Worm (Caenorhabditis elegans): Measurements from ENCODE around the gene F29B9.7.

F29B9.7 gene

ce11 chrIV:4649460-4649859, at the start of gene F29B9.7:
F29B9.7 (plus strand) TSS chrIV:4649760.
- TF ChIP-seq tra-4 (tag; optimal IDR thresholded peaks at IDR 0.05) (no peak), tbx-11 (GFP tag; IDR thresholded peaks at IDR 0.05) (no peak)

DNA sequence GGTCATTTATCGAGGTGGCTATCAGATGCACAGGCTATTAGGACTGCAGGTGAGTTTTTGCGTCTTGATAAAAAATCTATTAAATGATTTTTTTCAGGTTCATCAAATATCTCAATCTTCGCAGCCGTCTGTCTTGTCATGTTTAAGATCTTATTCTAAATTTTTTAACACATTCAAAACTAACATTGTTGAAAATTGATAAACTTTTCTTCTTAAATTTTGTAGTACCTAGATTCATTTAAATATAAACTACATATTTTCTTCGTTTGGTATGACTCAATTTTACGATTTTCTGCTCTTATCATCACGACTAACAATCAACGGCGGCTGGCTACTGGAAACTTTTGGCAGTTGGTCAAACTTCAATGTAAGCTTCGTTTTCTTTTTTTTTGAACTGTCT, 47.0 kb upstream of the F29B9.7 start, which contains the start of gene F19C7.4:
Gene F19C7.4 (plus strand): TSS at position 301 of the 400 bp plus-strand sequence.
- TF ChIP-seq hmbx-1 (tag; optimal IDR thresholded peaks at IDR 0.05) (no peak), sea-1 (GFP tag; conservative IDR thresholded peaks at IDR 0.05) (no peak), ceh-36 (tag; optimal IDR thresholded peaks at IDR 0.05) (no peak), ets-7 (tag; optimal IDR thresholded peaks at IDR 0.05) (no peak), F13C5.2 (tag; optimal IDR thresholded peaks at IDR 0.05) (no peak), pes-1 (GFP tag; IDR thresholded peaks at IDR 0.05) (no peak), hnd-1 (tag; optimal IDR thresholded peaks at IDR 0.05) (no peak), ceh-13 (GFP tag; optimal IDR thresholded peaks at IDR 0.05) (no peak), tra-4 (tag; optimal IDR thresholded peaks at IDR 0.05) (no peak), B0310.2 (tag; optimal IDR thresholded peaks at IDR 0.05) (no peak), scrt-1 (GFP tag; IDR thresholded peaks at IDR 0.05) (no peak), hmg-4 (GFP tag; optimal IDR thresholded peaks at IDR 0.05) (no peak), tbx-37 (GFP tag; conservative IDR thresholded peaks at IDR 0.05) (no peak), flt-1 (GFP tag; IDR thresholded peaks at IDR 0.05) (no peak)

- TF ChIP-seq tbx-37 (GFP tag; conservative IDR thresholded peaks at IDR 0.05) (no peak), ceh-36 (tag; optimal IDR thresholded peaks at IDR 0.05) (no peak)
Observed at ce11 chrIV:4605608-4606007, 44.0 kb upstream of the F29B9.7 start, which contains the start of gene nspg-10. nspg-10 (plus strand) TSS chrIV:4605786.

DNA sequence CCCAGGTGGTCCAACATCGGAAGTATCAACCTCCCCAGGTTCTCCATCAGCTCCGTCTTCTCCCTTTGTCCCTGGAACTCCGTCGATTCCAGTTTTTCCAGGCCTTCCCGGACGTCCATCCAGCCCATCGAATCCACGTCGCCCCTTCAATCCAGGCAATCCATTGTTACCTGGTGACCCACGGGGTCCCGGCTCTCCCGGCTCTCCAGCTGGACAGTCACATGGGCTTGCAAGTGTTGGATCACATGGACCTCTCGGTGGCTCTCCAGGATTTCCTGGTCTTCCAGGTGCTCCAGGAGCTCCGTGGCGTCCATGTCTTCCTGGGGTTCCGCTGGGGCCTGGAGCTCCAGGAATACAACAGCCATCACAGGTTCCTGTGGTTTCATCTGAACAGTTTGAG, 40.9 kb upstream of the F29B9.7 start:
- no peak for TF ChIP-seq ceh-13 (GFP tag; optimal IDR thresholded peaks at IDR 0.05)
- TF ChIP-seq F13C5.2 (tag; optimal IDR thresholded peaks at IDR 0.05): no peak
- TF ChIP-seq hmbx-1 (tag; optimal IDR thresholded peaks at IDR 0.05): no peak
- no peak for TF ChIP-seq ets-7 (tag; optimal IDR thresholded peaks at IDR 0.05)
- TF ChIP-seq aly-1 (tag; optimal IDR thresholded peaks at IDR 0.05): no peak
- TF ChIP-seq B0310.2 (tag; optimal IDR thresholded peaks at IDR 0.05): no peak
- no peak for TF ChIP-seq ceh-36 (tag; optimal IDR thresholded peaks at IDR 0.05)
- no peak for TF ChIP-seq sea-1 (GFP tag; conservative IDR thresholded peaks at IDR 0.05)
- TF ChIP-seq hmg-4 (GFP tag; optimal IDR thresholded peaks at IDR 0.05): no peak
- TF ChIP-seq pes-1 (GFP tag; IDR thresholded peaks at IDR 0.05): no peak
- no peak for TF ChIP-seq hnd-1 (tag; optimal IDR thresholded peaks at IDR 0.05)
- no peak for TF ChIP-seq tbx-37 (GFP tag; conservative IDR thresholded peaks at IDR 0.05)
- TF ChIP-seq scrt-1 (GFP tag; IDR thresholded peaks at IDR 0.05): no peak
- no peak for TF ChIP-seq tbx-11 (GFP tag; IDR thresholded peaks at IDR 0.05)

ce11 chrIV:4609568-4609967, 40.0 kb upstream of the F29B9.7 start, which contains the start of gene col-110:
col-110 (minus strand) TSS chrIV:4609668.
- TF ChIP-seq ceh-36 (tag; optimal IDR thresholded peaks at IDR 0.05) (no peak), scrt-1 (GFP tag; IDR thresholded peaks at IDR 0.05) (no peak), hmg-4 (GFP tag; optimal IDR thresholded peaks at IDR 0.05) (no peak), tra-4 (tag; optimal IDR thresholded peaks at IDR 0.05) (no peak), sea-1 (GFP tag; conservative IDR thresholded peaks at IDR 0.05) (no peak), tbx-37 (GFP tag; conservative IDR thresholded peaks at IDR 0.05) (no peak)

DNA sequence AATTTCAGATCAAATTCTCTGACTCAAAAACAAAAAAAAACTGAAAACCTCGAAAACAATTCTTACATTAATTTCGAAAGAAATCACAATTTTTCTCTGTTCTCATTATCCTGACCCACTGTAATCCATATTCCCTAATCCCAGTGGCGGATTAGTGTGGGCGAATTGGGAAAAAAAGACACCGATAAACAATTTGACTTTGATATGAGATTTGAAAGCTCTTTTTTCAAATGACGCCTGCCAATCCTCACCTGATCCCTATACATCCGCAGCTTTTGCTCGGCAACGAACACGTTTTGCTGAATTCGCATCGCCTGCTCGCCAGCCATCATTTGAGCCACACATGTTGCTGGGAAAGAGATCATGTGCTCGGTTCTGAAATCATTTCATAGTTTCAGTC, 37.8 kb upstream of the F29B9.7 start:
- no peak for TF ChIP-seq ceh-13 (GFP tag; optimal IDR thresholded peaks at IDR 0.05)
- TF ChIP-seq ceh-36 (tag; optimal IDR thresholded peaks at IDR 0.05): peak; percentile 46

DNA sequence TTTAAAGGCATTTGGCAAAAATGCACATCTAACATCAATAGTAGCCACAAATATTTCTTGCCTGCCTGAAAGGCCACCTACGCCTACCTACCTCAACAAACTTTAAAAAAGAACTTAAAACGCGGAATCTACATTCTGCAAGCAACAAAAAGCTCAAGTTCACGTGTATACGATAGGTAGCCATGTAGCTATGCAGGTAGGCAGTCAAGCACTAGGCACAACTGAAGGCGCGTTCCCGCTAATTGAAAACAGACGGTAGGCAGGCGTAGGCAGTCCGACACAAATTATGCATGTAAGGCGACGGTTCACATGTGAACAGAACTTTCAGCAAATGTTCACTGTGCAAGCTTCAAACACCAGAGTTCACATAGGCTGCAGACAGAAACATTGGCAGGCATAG, 37.0 kb upstream of the F29B9.7 start:
- no peak for TF ChIP-seq ceh-36 (tag; optimal IDR thresholded peaks at IDR 0.05)
- TF ChIP-seq flt-1 (GFP tag; IDR thresholded peaks at IDR 0.05): no peak
- no peak for TF ChIP-seq hmg-4 (GFP tag; optimal IDR thresholded peaks at IDR 0.05)
- no peak for TF ChIP-seq tbx-37 (GFP tag; conservative IDR thresholded peaks at IDR 0.05)
- no peak for TF ChIP-seq sea-1 (GFP tag; conservative IDR thresholded peaks at IDR 0.05)
- TF ChIP-seq tbx-11 (GFP tag; IDR thresholded peaks at IDR 0.05): no peak
- no peak for TF ChIP-seq ets-7 (tag; optimal IDR thresholded peaks at IDR 0.05)
- TF ChIP-seq ama-1 (optimal IDR thresholded peaks at IDR 0.05): no peak
- TF ChIP-seq B0310.2 (tag; optimal IDR thresholded peaks at IDR 0.05): no peak
- no peak for TF ChIP-seq aly-1 (tag; optimal IDR thresholded peaks at IDR 0.05)
- no peak for TF ChIP-seq F13C5.2 (tag; optimal IDR thresholded peaks at IDR 0.05)

ce11 chrIV:4613516-4613915, 36.0 kb upstream of the F29B9.7 start:
- TF ChIP-seq scrt-1 (GFP tag; IDR thresholded peaks at IDR 0.05): no peak

DNA sequence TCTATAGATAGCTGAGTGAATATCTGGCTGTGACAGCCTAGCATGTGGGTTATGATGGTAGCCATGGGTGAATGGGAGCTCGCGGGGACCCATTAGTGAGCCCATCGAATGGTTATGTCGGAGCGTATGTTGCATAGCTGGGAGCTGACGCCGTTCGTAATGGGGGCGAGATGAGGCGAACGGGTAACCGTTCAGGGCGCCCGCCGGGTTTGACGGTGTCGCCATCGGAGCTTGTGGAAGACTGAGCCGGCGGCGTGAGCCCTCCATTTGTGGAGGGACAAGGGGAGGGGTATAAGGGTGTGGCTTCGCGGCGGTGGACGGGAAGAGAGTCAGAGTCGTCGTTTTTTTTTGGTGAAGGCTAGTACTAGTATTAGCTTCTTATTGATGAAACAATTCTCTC, 25.7 kb upstream of the F29B9.7 start:
- no peak for TF ChIP-seq F13C5.2 (tag; optimal IDR thresholded peaks at IDR 0.05)
- no peak for TF ChIP-seq tbx-37 (GFP tag; conservative IDR thresholded peaks at IDR 0.05)
- TF ChIP-seq flt-1 (GFP tag; IDR thresholded peaks at IDR 0.05): no peak
- TF ChIP-seq sea-1 (GFP tag; conservative IDR thresholded peaks at IDR 0.05): no peak
- TF ChIP-seq ceh-13 (GFP tag; optimal IDR thresholded peaks at IDR 0.05): no peak
- no peak for TF ChIP-seq ceh-36 (tag; optimal IDR thresholded peaks at IDR 0.05)
- TF ChIP-seq tbx-11 (GFP tag; IDR thresholded peaks at IDR 0.05): no peak
- no peak for TF ChIP-seq hmbx-1 (tag; optimal IDR thresholded peaks at IDR 0.05)
- no peak for TF ChIP-seq B0310.2 (tag; optimal IDR thresholded peaks at IDR 0.05)

Data from whole organism, early embryonic.